Worm (Caenorhabditis elegans) whole organism, L4/young adult: ENCODE measurements around the gene scl-20.

ENCODE experiments used
- W03F9.2 ChIP-seq: fragments of 150-350 bp; optimal IDR thresholded peaks from 2 replicates; lab custom pipeline; 2014; ENCODE audit warnings: missing biosample characterization, missing genetic modification characterization
- dao-5 ChIP-seq: sonication (generic microtip); optimal IDR thresholded peaks from 2 replicates; lab custom pipeline; 2016; ENCODE audit warnings: missing genotype, missing genetic modification characterization, moderate library complexity, missing compliant biosample characterization
- him-1 ChIP-seq: sonication (generic microtip); optimal IDR thresholded peaks from 2 replicates; lab custom pipeline; 2016; ENCODE audit warnings: missing genotype, missing genetic modification reagents, missing genetic modification characterization, missing compliant biosample characterization

ce11 chrV:18708015-18708414, 26.3 kb downstream of the scl-20 start:
- TF ChIP-seq him-1 (tag; lab: Kevin White, UChicago) (no peak), W03F9.2 (no peak), dao-5 (no peak)
